Worm (Caenorhabditis elegans) whole organism, L2 larva: Measurements from ENCODE around the gene R13A1.3.
"Not testable (repeated sequence)": the region's sequence is repeated elsewhere in the genome, so short reads cannot be mapped to it uniquely, and the experiment has no call there.

Experiments
- F13H6.1 ChIP-seq: sonication (generic microtip); optimal IDR thresholded peaks from 2 replicates; lab custom pipeline; 2016; ENCODE audit warnings: missing genetic modification characterization, missing compliant biosample characterization
- alr-1 ChIP-seq: fragments of 150-350 bp; optimal IDR thresholded peaks from 2 replicates; lab custom pipeline; 2014; ENCODE audit warnings: missing biosample characterization, missing genetic modification characterization
- blmp-1 ChIP-seq: sonication (generic microtip); optimal IDR thresholded peaks from 2 replicates; lab custom pipeline; 2017; ENCODE audit warnings: missing genetic modification characterization, mild to moderate bottlenecking, missing compliant biosample characterization, antibody characterized with exemption, moderate library complexity; ENCODE audit not compliant: insufficient read depth
- ceh-16 ChIP-seq: fragments of 150-350 bp; optimal IDR thresholded peaks from 2 replicates; lab custom pipeline; 2014; ENCODE audit warnings: missing biosample characterization, missing genetic modification characterization
- ceh-82 ChIP-seq: fragments of 150-350 bp; optimal IDR thresholded peaks from 2 replicates; lab custom pipeline; 2014; ENCODE audit warnings: missing biosample characterization, missing genetic modification characterization
- egl-27 ChIP-seq: sonication (generic microtip); optimal IDR thresholded peaks from 3 replicates; lab custom pipeline; 2017; ENCODE audit warnings: missing biosample characterization, missing genetic modification reagents, missing genetic modification characterization
- elt-1 ChIP-seq: fragments of 150-350 bp; optimal IDR thresholded peaks from 2 replicates; lab custom pipeline; 2014; ENCODE audit warnings: missing biosample characterization, missing genetic modification characterization
- elt-3 ChIP-seq: sonication (generic microtip); optimal IDR thresholded peaks from 2 replicates; lab custom pipeline; 2017; ENCODE audit warnings: missing biosample characterization, missing genetic modification characterization
- fos-1 ChIP-seq: fragments of 150-350 bp; optimal IDR thresholded peaks from 2 replicates; lab custom pipeline; 2014; ENCODE audit warnings: missing biosample characterization, missing genetic modification characterization
- gmeb-1 ChIP-seq: fragments of 150-350 bp; optimal IDR thresholded peaks from 2 replicates; lab custom pipeline; 2014; ENCODE audit warnings: missing biosample characterization, missing genetic modification characterization
- lin-11 ChIP-seq: fragments of 150-350 bp; sonication (generic microtip); optimal IDR thresholded peaks from 2 replicates; lab custom pipeline; 2014; ENCODE audit warnings: missing biosample characterization, missing genetic modification characterization, inconsistent platforms, mixed read lengths
- lin-13 ChIP-seq: fragments of 150-350 bp; optimal IDR thresholded peaks from 2 replicates; lab custom pipeline; 2014; ENCODE audit warnings: missing biosample characterization, missing genetic modification reagents, missing genetic modification characterization
- lin-39 ChIP-seq: fragments of 150-350 bp; optimal IDR thresholded peaks from 2 replicates; lab custom pipeline; 2014; ENCODE audit warnings: missing biosample characterization, missing genetic modification reagents, missing genetic modification characterization
- lsy-2 ChIP-seq, 2 experiments: fragments of 150-350 bp in 1 of 2; sonication (generic microtip) in 1 of 2; optimal IDR thresholded peaks; 2 replicates each; lab custom pipeline; 2014 to 2017; ENCODE audit warnings: missing biosample characterization in 2 of 2, missing genetic modification characterization in 2 of 2
- mab-5 ChIP-seq: fragments of 150-350 bp; optimal IDR thresholded peaks from 2 replicates; lab custom pipeline; 2014; ENCODE audit warnings: missing biosample characterization, missing genetic modification characterization
- mbf-1 ChIP-seq: sonication (generic microtip); optimal IDR thresholded peaks from 2 replicates; lab custom pipeline; 2017; ENCODE audit warnings: missing biosample characterization, missing genetic modification characterization
- mdl-1 ChIP-seq, 2 experiments: fragments of 150-350 bp in 1 of 2; sonication (generic microtip) in 1 of 2; optimal IDR thresholded peaks; 2 replicates each; lab custom pipeline; 2017; ENCODE audit warnings: missing biosample characterization in 2 of 2, missing genetic modification characterization in 2 of 2
- nhr-11 ChIP-seq: fragments of 150-350 bp; optimal IDR thresholded peaks from 2 replicates; lab custom pipeline; 2014; ENCODE audit warnings: missing biosample characterization, missing genetic modification characterization
- nhr-12 ChIP-seq: fragments of 150-350 bp; optimal IDR thresholded peaks from 2 replicates; lab custom pipeline; 2014; ENCODE audit warnings: missing biosample characterization, missing genetic modification characterization
- nhr-21 ChIP-seq: fragments of 150-350 bp; optimal IDR thresholded peaks from 2 replicates; lab custom pipeline; 2014; ENCODE audit warnings: missing biosample characterization, missing genetic modification characterization
- nhr-23 ChIP-seq: fragments of 150-350 bp; optimal IDR thresholded peaks from 2 replicates; lab custom pipeline; 2014; ENCODE audit warnings: missing biosample characterization, missing genetic modification reagents, missing genetic modification characterization
- nhr-237 ChIP-seq: fragments of 150-350 bp; optimal IDR thresholded peaks from 2 replicates; lab custom pipeline; 2014; ENCODE audit warnings: missing biosample characterization, missing genetic modification characterization
- nhr-25 ChIP-seq: fragments of 150-350 bp; sonication (generic microtip); optimal IDR thresholded peaks from 3 replicates; lab custom pipeline; 2014; ENCODE audit warnings: missing biosample characterization, missing genetic modification characterization
- nhr-77 ChIP-seq: fragments of 150-350 bp; optimal IDR thresholded peaks from 2 replicates; lab custom pipeline; 2014; ENCODE audit warnings: missing biosample characterization, missing genetic modification characterization
- peb-1 ChIP-seq: fragments of 150-350 bp; optimal IDR thresholded peaks from 2 replicates; lab custom pipeline; 2014; ENCODE audit warnings: missing biosample characterization, missing genetic modification characterization
- sma-9 ChIP-seq, 2 experiments: fragments of 150-350 bp in 1 of 2; sonication (generic microtip) in 1 of 2; optimal IDR thresholded peaks; 2 replicates each; lab custom pipeline; 2014 to 2016; ENCODE audit warnings: missing genetic modification characterization in 2 of 2, mild to moderate bottlenecking in 1 of 2, missing biosample characterization in 1 of 2, missing compliant biosample characterization in 1 of 2, missing genetic modification reagents in 1 of 2, moderate library complexity in 1 of 2
- snpc-4 ChIP-seq: fragments of 150-350 bp; optimal IDR thresholded peaks from 2 replicates; lab custom pipeline; 2014; ENCODE audit warnings: missing biosample characterization, missing genetic modification characterization
- unc-39 ChIP-seq: fragments of 150-350 bp; optimal IDR thresholded peaks from 2 replicates; lab custom pipeline; 2014; ENCODE audit warnings: missing biosample characterization, missing genetic modification characterization
- zag-1 ChIP-seq: fragments of 150-350 bp; optimal IDR thresholded peaks from 2 replicates; lab custom pipeline; 2014; ENCODE audit warnings: missing biosample characterization, missing genetic modification characterization
- ztf-11 ChIP-seq: sonication (generic microtip); optimal IDR thresholded peaks from 2 replicates; lab custom pipeline; 2017; ENCODE audit warnings: missing biosample characterization, missing genetic modification characterization

R13A1.3 gene

DNA sequence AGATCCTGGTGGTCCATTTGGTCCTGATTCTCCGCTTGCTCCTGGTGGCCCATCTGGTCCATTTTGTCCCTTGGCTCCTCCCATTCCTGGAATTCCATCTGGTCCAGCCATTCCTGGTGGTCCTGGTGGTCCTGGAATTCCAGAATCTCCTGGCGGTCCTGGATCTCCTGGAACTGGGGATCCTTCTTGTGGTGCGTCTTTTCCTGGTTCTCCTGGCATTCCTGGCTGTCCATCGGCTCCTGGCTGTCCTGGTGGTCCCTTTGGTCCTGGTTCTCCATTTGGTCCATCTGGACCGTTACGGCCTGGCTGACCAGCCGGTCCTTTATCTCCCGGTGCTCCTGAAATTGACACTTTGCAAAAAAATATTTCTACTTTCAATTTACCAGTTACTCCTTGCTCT lies 41.8 kb downstream of the R13A1.3 start:
- TF ChIP-seq F13H6.1 (tag; lab: Kevin White, UChicago), result no peak
- TF ChIP-seq elt-1, result no peak
- no peak for TF ChIP-seq zag-1
- no peak for TF ChIP-seq mbf-1 (tag; lab: Kevin White, UChicago)
- no peak for TF ChIP-seq nhr-25
- TF ChIP-seq nhr-23 (tag; lab: Kevin White, UChicago), result no peak
- TF ChIP-seq blmp-1 (tag; lab: Kevin White, UChicago), result no peak
- TF ChIP-seq elt-3 (tag; lab: Kevin White, UChicago), result no peak
- TF ChIP-seq ztf-11 (tag; lab: Kevin White, UChicago), result no peak
- TF ChIP-seq peb-1 (tag; lab: Kevin White, UChicago), result no peak
- no peak for TF ChIP-seq ceh-16 (tag; lab: Kevin White, UChicago)
- TF ChIP-seq gmeb-1 (tag; lab: Kevin White, UChicago), result no peak
- no peak for TF ChIP-seq egl-27 (tag; lab: Kevin White, UChicago)
- TF ChIP-seq mab-5 (tag; lab: Kevin White, UChicago), result no peak

ce11 chrIV:7246553-7246952 lies 42.8 kb downstream of the R13A1.3 start, which contains the start of gene col-114:
col-114 (minus strand) TSS chrIV:7246653.
- no peak for TF ChIP-seq lin-39
- TF ChIP-seq lin-13 (GFP tag; lab: Kevin White, UChicago), result no peak
- TF ChIP-seq blmp-1 (tag; lab: Kevin White, UChicago), result no peak
- TF ChIP-seq F13H6.1 (tag; lab: Kevin White, UChicago), result no peak
- no peak for TF ChIP-seq lsy-2 (tag; optimal IDR thresholded peaks at IDR 0.05; lab: Kevin White, UChicago)
- no peak for TF ChIP-seq nhr-11 (tag; lab: Kevin White, UChicago)
- no peak for TF ChIP-seq ztf-11 (tag; lab: Kevin White, UChicago)
- TF ChIP-seq alr-1 (tag; lab: Kevin White, UChicago), result no peak
- TF ChIP-seq lin-11 (tag; lab: Kevin White, UChicago), result no peak
- TF ChIP-seq unc-39 (tag; lab: Kevin White, UChicago), result no peak
- TF ChIP-seq, all 48 proteins: peak for 0

DNA sequence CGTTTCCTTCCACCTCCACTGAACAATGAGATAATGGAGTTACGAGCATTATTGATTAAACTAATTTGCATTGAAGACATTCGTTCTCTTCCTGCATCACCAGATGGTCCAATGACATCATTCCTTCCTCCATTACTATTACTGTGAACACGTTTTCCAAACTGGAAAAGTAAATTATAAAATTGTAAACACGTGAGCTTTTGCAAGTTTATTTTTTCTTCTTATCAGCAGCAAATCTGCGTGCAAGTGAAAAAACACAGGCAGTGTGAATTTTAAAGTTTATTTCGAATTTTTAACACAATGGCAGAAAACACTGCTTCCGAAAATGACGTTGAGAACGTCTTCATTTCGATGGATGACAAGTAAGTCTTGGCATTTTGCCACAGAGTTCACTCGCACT lies 43.4 kb downstream of the R13A1.3 start, which contains the start of gene D2024.1:
Gene D2024.1, plus strand, starts transcription at position 301 of the 400 bp plus-strand sequence.
- not testable (repeated sequence) for TF ChIP-seq nhr-11 (tag; lab: Kevin White, UChicago); ceh-82; nhr-77 (tag; lab: Kevin White, UChicago)

- no peak for TF ChIP-seq sma-9 (GFP tag; optimal IDR thresholded peaks at IDR 0.05; lab: Kevin White, UChicago)
- no peak for TF ChIP-seq sma-9 (tag; optimal IDR thresholded peaks at IDR 0.05; lab: Kevin White, UChicago)
- no peak for TF ChIP-seq ztf-11 (tag; lab: Kevin White, UChicago)
- no peak for TF ChIP-seq gmeb-1 (tag; lab: Kevin White, UChicago)
- TF ChIP-seq zag-1, result no peak
- no peak for TF ChIP-seq egl-27 (tag; lab: Kevin White, UChicago)
- TF ChIP-seq nhr-25, result no peak
- no peak for TF ChIP-seq mdl-1 (tag; optimal IDR thresholded peaks at IDR 0.05; lab: Kevin White, UChicago)
Measured at ce11 chrIV:7250158-7250557, 46.4 kb downstream of the R13A1.3 start, which contains the start of gene D2024.18. D2024.18 (plus strand) TSS chrIV:7250458.

- no peak for TF ChIP-seq ceh-16 (tag; lab: Kevin White, UChicago)
- TF ChIP-seq nhr-237 (tag; lab: Kevin White, UChicago), result no peak
- peak; percentile 50 for TF ChIP-seq snpc-4 (tag; lab: Kevin White, UChicago)
- no peak for TF ChIP-seq fos-1
- TF ChIP-seq ceh-82, result no peak
- TF ChIP-seq nhr-25, result no peak
- TF ChIP-seq nhr-12 (tag; lab: Kevin White, UChicago), result no peak
Measured at ce11 chrIV:7253271-7253670, 49.5 kb downstream of the R13A1.3 start.

- not testable (repeated sequence) for TF ChIP-seq nhr-21, nhr-77, unc-39 (tag; lab: Kevin White, UChicago)
Measured at ce11 chrIV:7254690-7255089, 50.9 kb downstream of the R13A1.3 start, which contains the start of gene C06E4.5. C06E4.5 (plus strand) TSS chrIV:7254990.
